Worm (Caenorhabditis elegans) whole organism, L2 larva: ENCODE data around the gene lmtr-3.

ENCODE experiments used
- C34F6.9 ChIP-seq: fragments of 150-350 bp; optimal IDR thresholded peaks from 2 replicates; lab custom pipeline; 2014; ENCODE audit warnings: missing biosample characterization, missing genetic modification characterization
- F13H6.1 ChIP-seq: sonication (generic microtip); optimal IDR thresholded peaks from 2 replicates; lab custom pipeline; 2016; ENCODE audit warnings: missing genetic modification characterization, missing compliant biosample characterization
- R02D3.7 ChIP-seq: fragments of 150-350 bp; optimal IDR thresholded peaks from 2 replicates; lab custom pipeline; 2014; ENCODE audit warnings: missing biosample characterization, missing genetic modification characterization
- ZK546.5 ChIP-seq: sonication (generic microtip); optimal IDR thresholded peaks from 2 replicates; lab custom pipeline; 2017; ENCODE audit warnings: missing biosample characterization, missing genetic modification characterization
- ama-1 ChIP-seq: fragments of 150-350 bp; optimal IDR thresholded peaks from 2 replicates; lab custom pipeline; 2018; ENCODE audit warnings: inconsistent platforms
- blmp-1 ChIP-seq: sonication (generic microtip); optimal IDR thresholded peaks from 2 replicates; lab custom pipeline; 2017; ENCODE audit warnings: missing genetic modification characterization, mild to moderate bottlenecking, missing compliant biosample characterization, antibody characterized with exemption, moderate library complexity; ENCODE audit not compliant: insufficient read depth
- ceh-16 ChIP-seq: fragments of 150-350 bp; optimal IDR thresholded peaks from 2 replicates; lab custom pipeline; 2014; ENCODE audit warnings: missing biosample characterization, missing genetic modification characterization
- ceh-82 ChIP-seq: fragments of 150-350 bp; optimal IDR thresholded peaks from 2 replicates; lab custom pipeline; 2014; ENCODE audit warnings: missing biosample characterization, missing genetic modification characterization
- crh-2 ChIP-seq: sonication (generic microtip); optimal IDR thresholded peaks from 2 replicates; lab custom pipeline; 2017; ENCODE audit warnings: missing biosample characterization, missing genetic modification characterization
- egl-27 ChIP-seq: sonication (generic microtip); optimal IDR thresholded peaks from 3 replicates; lab custom pipeline; 2017; ENCODE audit warnings: missing biosample characterization, missing genetic modification reagents, missing genetic modification characterization
- elt-1 ChIP-seq: fragments of 150-350 bp; optimal IDR thresholded peaks from 2 replicates; lab custom pipeline; 2014; ENCODE audit warnings: missing biosample characterization, missing genetic modification characterization
- elt-3 ChIP-seq: sonication (generic microtip); optimal IDR thresholded peaks from 2 replicates; lab custom pipeline; 2017; ENCODE audit warnings: missing biosample characterization, missing genetic modification characterization
- fos-1 ChIP-seq: fragments of 150-350 bp; optimal IDR thresholded peaks from 2 replicates; lab custom pipeline; 2014; ENCODE audit warnings: missing biosample characterization, missing genetic modification characterization
- gmeb-1 ChIP-seq: fragments of 150-350 bp; optimal IDR thresholded peaks from 2 replicates; lab custom pipeline; 2014; ENCODE audit warnings: missing biosample characterization, missing genetic modification characterization
- lin-11 ChIP-seq: fragments of 150-350 bp; sonication (generic microtip); optimal IDR thresholded peaks from 2 replicates; lab custom pipeline; 2014; ENCODE audit warnings: missing biosample characterization, missing genetic modification characterization, inconsistent platforms, mixed read lengths
- lin-13 ChIP-seq: fragments of 150-350 bp; optimal IDR thresholded peaks from 2 replicates; lab custom pipeline; 2014; ENCODE audit warnings: missing biosample characterization, missing genetic modification reagents, missing genetic modification characterization
- lsy-2 ChIP-seq, 2 experiments: fragments of 150-350 bp in 1 of 2; sonication (generic microtip) in 1 of 2; optimal IDR thresholded peaks; 2 replicates each; lab custom pipeline; 2014 to 2017; ENCODE audit warnings: missing biosample characterization in 2 of 2, missing genetic modification characterization in 2 of 2
- mab-5 ChIP-seq: fragments of 150-350 bp; optimal IDR thresholded peaks from 2 replicates; lab custom pipeline; 2014; ENCODE audit warnings: missing biosample characterization, missing genetic modification characterization
- mdl-1 ChIP-seq, 2 experiments: fragments of 150-350 bp in 1 of 2; sonication (generic microtip) in 1 of 2; optimal IDR thresholded peaks; 2 replicates each; lab custom pipeline; 2017; ENCODE audit warnings: missing biosample characterization in 2 of 2, missing genetic modification characterization in 2 of 2
- nhr-11 ChIP-seq: fragments of 150-350 bp; optimal IDR thresholded peaks from 2 replicates; lab custom pipeline; 2014; ENCODE audit warnings: missing biosample characterization, missing genetic modification characterization
- nhr-12 ChIP-seq: fragments of 150-350 bp; optimal IDR thresholded peaks from 2 replicates; lab custom pipeline; 2014; ENCODE audit warnings: missing biosample characterization, missing genetic modification characterization
- nhr-129 ChIP-seq: fragments of 150-350 bp; optimal IDR thresholded peaks from 2 replicates; lab custom pipeline; 2014; ENCODE audit warnings: missing biosample characterization, missing genetic modification characterization
- nhr-21 ChIP-seq: fragments of 150-350 bp; optimal IDR thresholded peaks from 2 replicates; lab custom pipeline; 2014; ENCODE audit warnings: missing biosample characterization, missing genetic modification characterization
- nhr-23 ChIP-seq: fragments of 150-350 bp; optimal IDR thresholded peaks from 2 replicates; lab custom pipeline; 2014; ENCODE audit warnings: missing biosample characterization, missing genetic modification reagents, missing genetic modification characterization
- nhr-237 ChIP-seq: fragments of 150-350 bp; optimal IDR thresholded peaks from 2 replicates; lab custom pipeline; 2014; ENCODE audit warnings: missing biosample characterization, missing genetic modification characterization
- nhr-6 ChIP-seq: fragments of 150-350 bp; optimal IDR thresholded peaks from 2 replicates; lab custom pipeline; 2014; ENCODE audit warnings: missing biosample characterization, missing genetic modification characterization
- sem-4 ChIP-seq: fragments of 150-350 bp; optimal IDR thresholded peaks from 2 replicates; lab custom pipeline; 2014; ENCODE audit warnings: missing biosample characterization, missing genetic modification reagents, missing genetic modification characterization
- skn-1 ChIP-seq: sonication (generic microtip); optimal IDR thresholded peaks from 2 replicates; lab custom pipeline; 2017; ENCODE audit warnings: missing biosample characterization, missing genetic modification characterization
- sma-3 ChIP-seq: sonication (generic microtip); optimal IDR thresholded peaks from 2 replicates; lab custom pipeline; 2016; ENCODE audit warnings: missing genetic modification reagents, missing genetic modification characterization, missing compliant biosample characterization
- sma-9 ChIP-seq, 2 experiments: fragments of 150-350 bp in 1 of 2; sonication (generic microtip) in 1 of 2; optimal IDR thresholded peaks; 2 replicates each; lab custom pipeline; 2014 to 2016; ENCODE audit warnings: missing genetic modification characterization in 2 of 2, mild to moderate bottlenecking in 1 of 2, missing biosample characterization in 1 of 2, missing compliant biosample characterization in 1 of 2, missing genetic modification reagents in 1 of 2, moderate library complexity in 1 of 2
- snpc-4 ChIP-seq: fragments of 150-350 bp; optimal IDR thresholded peaks from 2 replicates; lab custom pipeline; 2014; ENCODE audit warnings: missing biosample characterization, missing genetic modification characterization
- unc-55 ChIP-seq: fragments of 150-350 bp; sonication (generic microtip); optimal IDR thresholded peaks from 3 replicates; lab custom pipeline; 2014; ENCODE audit warnings: missing biosample characterization, missing genetic modification reagents, missing genetic modification characterization
- unc-62 ChIP-seq: fragments of 150-350 bp; optimal IDR thresholded peaks from 2 replicates; lab custom pipeline; 2014; ENCODE audit warnings: missing biosample characterization, missing genetic modification reagents, missing genetic modification characterization
- zag-1 ChIP-seq: fragments of 150-350 bp; optimal IDR thresholded peaks from 2 replicates; lab custom pipeline; 2014; ENCODE audit warnings: missing biosample characterization, missing genetic modification characterization
- ztf-11 ChIP-seq: sonication (generic microtip); optimal IDR thresholded peaks from 2 replicates; lab custom pipeline; 2017; ENCODE audit warnings: missing biosample characterization, missing genetic modification characterization
- ztf-4 ChIP-seq: fragments of 150-350 bp; optimal IDR thresholded peaks from 2 replicates; lab custom pipeline; 2014; ENCODE audit warnings: missing biosample characterization, missing genetic modification characterization

Gene lmtr-3

ce11 chrV:11078874-11079273 is 45.1 kb upstream of the lmtr-3 start:
- TF ChIP-seq ztf-11 (no peak), unc-55 (GFP tag; lab: Kevin White, UChicago) (peak; percentile 18), sma-3 (GFP tag; lab: Kevin White, UChicago) (no peak), lin-11 (tag; lab: Kevin White, UChicago) (no peak)

ce11 chrV:11080345-11081102 is 43.5 kb upstream of the lmtr-3 start, which contains the start of gene act-1:
act-1 (plus strand) TSS chrV:11081052.
- TF ChIP-seq zag-1 (tag; lab: Kevin White, UChicago): no peak
- no peak for TF ChIP-seq skn-1 (tag; lab: Kevin White, UChicago)
- no peak for TF ChIP-seq lin-11 (tag; lab: Kevin White, UChicago)
- peak; percentile 96 for TF ChIP-seq fos-1 (tag; lab: Kevin White, UChicago)
- TF ChIP-seq nhr-23 (tag; lab: Kevin White, UChicago): no peak
- TF ChIP-seq crh-2: no peak
- no peak for TF ChIP-seq nhr-237 (tag; lab: Kevin White, UChicago)
- TF ChIP-seq unc-55 (GFP tag; lab: Kevin White, UChicago): no peak
- TF ChIP-seq F13H6.1 (tag; lab: Kevin White, UChicago): peak; percentile 75
- TF ChIP-seq gmeb-1 (tag; lab: Kevin White, UChicago): no peak
- TF ChIP-seq nhr-6 (tag; lab: Kevin White, UChicago): no peak
- no peak for TF ChIP-seq ceh-16
- peak; percentile 60 for TF ChIP-seq nhr-129
- peak; percentile 9 for TF ChIP-seq sem-4
- peak in 1 of 2 experiments; percentile 29 for TF ChIP-seq lsy-2 (tag; optimal IDR thresholded peaks at IDR 0.05; lab: Kevin White, UChicago)
- TF ChIP-seq nhr-12 (tag; lab: Kevin White, UChicago): no peak
- peak; percentile 60 for TF ChIP-seq sma-9 (GFP tag; optimal IDR thresholded peaks at IDR 0.05; lab: Kevin White, UChicago)
- no peak for TF ChIP-seq sma-9 (tag; optimal IDR thresholded peaks at IDR 0.05; lab: Kevin White, UChicago)
- TF ChIP-seq, all 48 proteins: peak for 6

ce11 chrV:11082475-11082874 is 41.5 kb upstream of the lmtr-3 start:
- TF ChIP-seq mdl-1 (tag; optimal IDR thresholded peaks at IDR 0.05; lab: Kevin White, UChicago) (no peak), sma-3 (GFP tag; lab: Kevin White, UChicago) (peak; percentile 73), C34F6.9 (tag; lab: Kevin White, UChicago) (peak; percentile 14), nhr-129 (peak; percentile 78), ZK546.5 (tag; lab: Kevin White, UChicago) (no peak), ceh-16 (no peak), nhr-21 (tag; lab: Kevin White, UChicago) (no peak), R02D3.7 (tag; lab: Kevin White, UChicago) (no peak), nhr-237 (tag; lab: Kevin White, UChicago) (no peak), nhr-6 (tag; lab: Kevin White, UChicago) (peak; percentile 68), F13H6.1 (tag; lab: Kevin White, UChicago) (peak; percentile 86), elt-3 (tag; lab: Kevin White, UChicago) (no peak), egl-27 (tag; lab: Kevin White, UChicago) (no peak), snpc-4 (tag; lab: Kevin White, UChicago) (no peak), ceh-82 (tag; lab: Kevin White, UChicago) (no peak), zag-1 (tag; lab: Kevin White, UChicago) (no peak), lsy-2 (tag; optimal IDR thresholded peaks at IDR 0.05; lab: Kevin White, UChicago) (peak; percentile 14 to 48), ztf-4 (tag; lab: Kevin White, UChicago) (peak; percentile 79), unc-62 (no peak), crh-2 (peak; percentile 14), lin-13 (peak; percentile 21), sma-9 (GFP tag; optimal IDR thresholded peaks at IDR 0.05; lab: Kevin White, UChicago) (peak; percentile 81), sma-9 (tag; optimal IDR thresholded peaks at IDR 0.05; lab: Kevin White, UChicago) (no peak), nhr-12 (tag; lab: Kevin White, UChicago) (no peak), mab-5 (tag; lab: Kevin White, UChicago) (no peak), sem-4 (peak; percentile 33), blmp-1 (tag; lab: Kevin White, UChicago) (no peak), ama-1 (peak; percentile 38), elt-1 (tag; lab: Kevin White, UChicago) (no peak), nhr-11 (tag; lab: Kevin White, UChicago) (no peak), ztf-11 (no peak)
